Fruit fly (Drosophila melanogaster): ENCODE measurements around the gene CG10631.

DNA sequence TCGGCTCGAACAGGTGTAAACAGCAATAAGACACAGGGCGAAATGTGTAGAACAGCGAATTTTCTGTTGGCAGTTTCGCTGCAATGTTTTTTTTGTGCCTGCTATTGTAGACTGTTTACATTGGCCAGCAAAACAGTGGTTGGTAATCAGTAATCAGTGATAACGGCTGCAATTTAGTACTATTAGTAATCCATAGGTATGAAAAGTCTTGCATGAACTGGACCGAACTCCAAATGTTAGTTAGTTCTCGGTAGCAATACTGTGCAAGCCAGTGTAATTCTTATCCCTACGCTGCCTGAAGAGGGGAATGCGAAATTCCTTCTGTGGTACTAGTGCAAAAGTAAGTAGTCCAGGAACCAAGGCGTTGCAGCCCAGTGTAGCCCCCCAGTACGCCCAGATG is 32.0 kb upstream of the CG10631 start:
- TF ChIP-seq CG15710 (tag; optimal IDR thresholded peaks at IDR 0.05) (peak; percentile 32), fd96Ca (GFP tag; IDR thresholded peaks at IDR 0.05) (no peak), CG34367 (tag; optimal IDR thresholded peaks at IDR 0.05) (no peak), EcR (GFP tag; optimal IDR thresholded peaks at IDR 0.05) (no peak), CG4496 (GFP tag; IDR thresholded peaks at IDR 0.05) (peak; percentile 53; the same call in 1 of the 3 replicates), D1 (tag; optimal IDR thresholded peaks at IDR 0.05) (no peak), CG10348 (GFP tag; IDR thresholded peaks at IDR 0.05) (no peak), CG17806 (tag; optimal IDR thresholded peaks at IDR 0.05) (no peak)

All from whole organism, pupa.